Fruit fly (Drosophila melanogaster) S2 (cell line): ENCODE measurements around the gene Jarid2.

Experiments used
- CG8478 ChIP-seq: fragments of >200 bp; optimal IDR thresholded peaks from 2 replicates; lab custom pipeline; 2018
- CTCF ChIP-seq, 2 experiments: fragments of >200 bp; optimal IDR thresholded peaks; 2 replicates each; lab custom pipeline; 2018

- TF ChIP-seq CG8478 (no peak), CTCF (optimal IDR thresholded peaks at IDR 0.05; lab: Kevin White, UChicago) (no peak)
Measured at dm6 chr3L:9466595-9466994, 10.2 kb upstream of the Jarid2 start.
